Fruit fly (Drosophila melanogaster): ENCODE results near the gene CG15210.

Gene CG15210

DNA sequence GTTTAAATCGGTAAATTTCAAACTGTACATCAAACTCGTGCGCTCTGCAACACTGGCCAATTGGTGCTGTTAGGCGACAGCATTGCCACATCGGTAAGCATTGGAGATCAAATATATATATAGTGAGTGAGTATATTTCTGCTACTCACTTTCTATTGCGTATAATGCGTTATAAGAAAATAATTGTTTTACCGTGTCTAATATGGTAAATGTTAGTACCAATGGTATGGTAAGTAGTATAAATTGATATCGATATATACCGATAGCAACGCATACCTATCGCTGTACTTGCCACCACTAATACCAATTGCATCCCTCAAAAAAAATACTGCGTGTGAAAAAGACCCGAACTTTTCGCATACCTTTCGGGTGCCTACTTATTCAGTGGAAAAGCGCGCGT lies 18.3 kb downstream of the CG15210 start, which contains the start of the genes sofe and CG2186 (continued):
- TF ChIP-seq pan (optimal IDR thresholded peaks at IDR 0.05) (no peak), pan (GFP tag; optimal IDR thresholded peaks at IDR 0.05 in 1 of 2, IDR thresholded peaks at IDR 0.05 in 1 of 2) (peak in 1 of 2 experiments; percentile 50), repo (GFP tag; optimal IDR thresholded peaks at IDR 0.05) (no peak), Lhr (GFP tag; optimal IDR thresholded peaks at IDR 0.05) (peak; percentile 58), CG18599 (GFP tag; optimal IDR thresholded peaks at IDR 0.05) (no peak), CG8924 (tag; optimal IDR thresholded peaks at IDR 0.05) (peak; percentile 33), CG17829 (tag; optimal IDR thresholded peaks at IDR 0.05) (peak; percentile 55), CG15696 (tag; optimal IDR thresholded peaks at IDR 0.05) (peak; percentile 47), CG6689 (GFP tag; IDR thresholded peaks at IDR 0.05) (peak; percentile 27; the same call in 1 of the 2 replicates), CG17612 (GFP tag; IDR thresholded peaks at IDR 0.05) (no peak), gcm2 (GFP tag; optimal IDR thresholded peaks at IDR 0.05) (no peak), Hsf (GFP tag; optimal IDR thresholded peaks at IDR 0.05) (peak; percentile 56), yki (optimal IDR thresholded peaks at IDR 0.05) (no peak), grn (GFP tag; optimal IDR thresholded peaks at IDR 0.05) (no peak), CG13894 (tag; optimal IDR thresholded peaks at IDR 0.05) (no peak), CG8944 (GFP tag; optimal IDR thresholded peaks at IDR 0.05) (peak; percentile 44), CG14965 (GFP tag; optimal IDR thresholded peaks at IDR 0.05; ENCODE audit: borderline replicate concordance) (no peak), stwl (tag; optimal IDR thresholded peaks at IDR 0.05) (peak; percentile 77), CG8388 (GFP tag; optimal IDR thresholded peaks at IDR 0.05) (peak; percentile 29), CG4617 (GFP tag; optimal IDR thresholded peaks at IDR 0.05; ENCODE audit: borderline replicate concordance) (peak; percentile 27), CG6654 (GFP tag; optimal IDR thresholded peaks at IDR 0.05) (peak; percentile 81), cato (GFP tag; optimal IDR thresholded peaks at IDR 0.05; ENCODE audit: borderline replicate concordance) (peak; percentile 33), CG16779 (GFP tag; IDR thresholded peaks at IDR 0.05) (no peak), Hey (tag; optimal IDR thresholded peaks at IDR 0.05) (no peak), NFAT (GFP tag; IDR thresholded peaks at IDR 0.05) (no peak), CG30020 (tag; optimal IDR thresholded peaks at IDR 0.05) (peak; percentile 45), Deaf1 (tag; optimal IDR thresholded peaks at IDR 0.05) (peak; percentile 51), sima (GFP tag; optimal IDR thresholded peaks at IDR 0.05) (no peak), nerfin-2 (GFP tag; IDR thresholded peaks at IDR 0.05; ENCODE audit: partially characterized antibody) (peak; percentile 61), peb (GFP tag; IDR thresholded peaks at IDR 0.05) (no peak), Chrac-16 (GFP tag; optimal IDR thresholded peaks at IDR 0.05) (peak; percentile 58), schlank (tag; optimal IDR thresholded peaks at IDR 0.05) (no peak), ac (GFP tag; optimal IDR thresholded peaks at IDR 0.05) (no peak), phol (tag; optimal IDR thresholded peaks at IDR 0.05) (peak; percentile 77), CG7839 (tag; optimal IDR thresholded peaks at IDR 0.05) (no peak), CG1024 (GFP tag; IDR thresholded peaks at IDR 0.05) (no peak), CG6813 (GFP tag; optimal IDR thresholded peaks at IDR 0.05) (no peak), cg (GFP tag; optimal IDR thresholded peaks at IDR 0.05) (no peak), CG4282 (GFP tag; optimal IDR thresholded peaks at IDR 0.05) (no peak), Neu2 (GFP tag; optimal IDR thresholded peaks at IDR 0.05; ENCODE audit: borderline replicate concordance) (no peak), CG34224 (GFP tag; IDR thresholded peaks at IDR 0.05; ENCODE audit: partially characterized antibody) (peak; percentile 70), Lim3 (GFP tag; IDR thresholded peaks at IDR 0.05) (no peak), sug (tag; optimal IDR thresholded peaks at IDR 0.05) (no peak), CG2889 (GFP tag; IDR thresholded peaks at IDR 0.05) (no peak), Hmr (GFP tag; optimal IDR thresholded peaks at IDR 0.05) (no peak), stc (GFP tag; IDR thresholded peaks at IDR 0.05) (no peak), ash1 (GFP tag; optimal IDR thresholded peaks at IDR 0.05) (no peak), row (GFP tag; IDR thresholded peaks at IDR 0.05) (peak; percentile 71), Eip74EF (GFP tag; optimal IDR thresholded peaks at IDR 0.05) (no peak), vnd (GFP tag; IDR thresholded peaks at IDR 0.05; ENCODE audit: partially characterized antibody) (peak; percentile 81), Fer3 (tag; optimal IDR thresholded peaks at IDR 0.05) (peak; percentile 31)

Data from whole organism, embryonic.